Fruit fly (Drosophila melanogaster) whole organism, wandering third instar larva: Measurements from ENCODE around the gene Cnx14D.

Experiments used
- CrebA ChIP-seq: fragments of 200-800 bp; sonication (Bioruptor generic); optimal IDR thresholded peaks from 2 replicates; lab custom pipeline; 2016; ENCODE audit warnings: missing biosample characterization, mild to moderate bottlenecking, missing genetic modification characterization, borderline replicate concordance
- Dfd ChIP-seq: fragments of >200 bp; optimal IDR thresholded peaks from 2 replicates; lab custom pipeline; 2017; ENCODE audit warnings: missing biosample characterization, missing genetic modification characterization
- Hr83 ChIP-seq: fragments of 200-300 bp; sonication (Bioruptor generic); optimal IDR thresholded peaks from 2 replicates; lab custom pipeline; 2016; ENCODE audit warnings: missing biosample characterization, mild to moderate bottlenecking, missing genetic modification characterization, moderate library complexity; ENCODE audit not compliant: poor library complexity, severe bottlenecking
- OdsH ChIP-seq: fragments of 200-800 bp; sonication (Bioruptor generic); optimal IDR thresholded peaks from 2 replicates; lab custom pipeline; 2016; ENCODE audit warnings: missing biosample characterization, mild to moderate bottlenecking, missing genetic modification characterization
- Rel ChIP-seq, 2 experiments: fragments of 200-800 bp; sonication (Bioruptor generic) in 1 of 2; optimal IDR thresholded peaks; 2 replicates in 1 of 2; 3 replicates in 1 of 2; lab custom pipeline; 2016 to 2019; ENCODE audit warnings: mild to moderate bottlenecking in 2 of 2, missing biosample characterization in 2 of 2, missing genetic modification characterization in 2 of 2, moderate library complexity in 1 of 2
- Vsx2 ChIP-seq: fragments of 200-300, 225-300 bp; sonication (Bioruptor generic); optimal IDR thresholded peaks from 2 replicates; lab custom pipeline; 2018; ENCODE audit warnings: missing biosample characterization, missing genetic modification characterization; ENCODE audit not compliant: partially characterized antibody
- jim ChIP-seq: fragments of 175-275, 200-325 bp; sonication (Bioruptor generic); optimal IDR thresholded peaks from 2 replicates; lab custom pipeline; 2016; ENCODE audit warnings: missing biosample characterization, mild to moderate bottlenecking, missing genetic modification characterization
- lola ChIP-seq: fragments of >200 bp; optimal IDR thresholded peaks from 2 replicates; lab custom pipeline; 2017; ENCODE audit warnings: missing biosample characterization, missing genetic modification characterization

DNA sequence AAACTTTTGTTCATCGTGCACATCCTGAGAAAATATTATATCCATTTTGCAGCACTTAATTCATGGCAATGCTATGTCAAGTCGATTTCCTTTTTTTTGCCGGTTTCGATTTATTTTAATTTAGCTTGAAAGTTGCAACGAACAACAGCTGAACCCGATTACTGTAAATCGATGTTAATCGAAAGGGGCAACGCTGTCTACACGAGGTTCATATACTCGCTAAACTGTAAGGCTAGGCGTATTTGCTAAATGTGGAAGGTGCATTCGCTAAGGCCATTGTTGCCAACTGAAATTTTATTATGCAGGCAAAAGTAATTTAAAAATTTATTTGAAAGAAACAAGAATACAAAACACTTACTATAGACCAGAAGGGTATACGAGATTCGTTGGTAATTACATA is 22.2 kb upstream of the Cnx14D start, which contains the start of gene CG9902:
- TF ChIP-seq lola (GFP tag; lab: Kevin White, UChicago) (no peak), Vsx2 (GFP tag; lab: Kevin White, UChicago) (no peak), CrebA (no peak), Rel (GFP tag; optimal IDR thresholded peaks at IDR 0.05; lab: Kevin White, UChicago) (no peak), Rel (tag; optimal IDR thresholded peaks at IDR 0.05; lab: Kevin White, UChicago) (peak; percentile 9), Hr83 (no peak), Dfd (GFP tag; lab: Kevin White, UChicago) (no peak), jim (GFP tag; lab: Kevin White, UChicago) (no peak), OdsH (GFP tag; lab: Kevin White, UChicago) (no peak)
